Fruit fly (Drosophila melanogaster): Measurements from ENCODE around the gene CG14540.

The CG14540 gene

DNA sequence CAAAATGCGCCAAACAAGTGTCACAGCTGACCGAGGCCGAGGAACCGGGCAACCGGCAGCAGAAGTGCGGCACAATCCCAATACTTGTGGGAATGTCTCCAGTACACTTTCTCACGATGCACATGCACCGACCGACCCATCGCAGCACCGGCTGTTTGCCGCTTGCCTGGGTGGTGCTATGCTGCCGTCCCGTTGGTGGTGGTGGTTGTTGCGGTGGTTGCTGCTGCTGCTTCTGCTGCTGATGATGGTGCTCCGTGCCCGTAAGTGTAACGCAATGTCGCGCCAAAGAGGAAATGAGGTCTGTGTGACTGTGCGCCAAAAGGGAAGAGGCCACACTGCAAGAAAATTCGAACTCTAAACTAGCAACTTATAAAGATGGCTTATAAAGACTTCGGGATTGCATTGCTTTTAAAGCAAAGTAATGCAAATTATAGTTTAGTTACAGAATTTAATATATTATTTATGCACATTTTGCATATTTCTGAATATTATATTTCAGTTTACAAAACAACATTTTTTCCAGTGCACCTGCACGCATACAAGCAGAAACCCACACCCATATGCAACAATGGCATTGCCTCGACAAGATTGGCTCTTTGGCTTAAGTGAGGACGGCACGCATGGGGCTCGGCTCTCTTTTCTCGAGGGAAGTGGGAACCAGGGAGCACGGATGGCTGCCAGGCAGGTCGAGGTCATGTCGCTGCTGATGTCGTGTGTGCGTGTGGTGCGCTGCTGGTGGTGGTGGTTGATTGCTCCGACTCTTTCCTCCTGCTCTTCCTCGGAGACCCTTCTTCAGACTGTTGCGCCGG lies 37.3 kb downstream of the CG14540 start, which contains the start of gene CG43116 (continued):
- peak in 1 of 2 experiments; percentile 38 for TF ChIP-seq crp (GFP tag; optimal IDR thresholded peaks at IDR 0.05)
- TF ChIP-seq MESR4 (GFP tag; optimal IDR thresholded peaks at IDR 0.05), result peak; percentile 27
- TF ChIP-seq jigr1 (GFP tag; IDR thresholded peaks at IDR 0.05), result 0 out of 3 replicates have a peak, but pooled peaks have one; percentile 14
- no peak for TF ChIP-seq CG7928 (GFP tag; optimal IDR thresholded peaks at IDR 0.05)
- peak; percentile 83 for TF ChIP-seq otp (GFP tag; IDR thresholded peaks at IDR 0.05)
- TF ChIP-seq eve (GFP tag; optimal IDR thresholded peaks at IDR 0.05), result no peak
- TF ChIP-seq cato (GFP tag; optimal IDR thresholded peaks at IDR 0.05; ENCODE audit: borderline replicate concordance), result peak; percentile 81
- no peak for TF ChIP-seq CG14860 (GFP tag; IDR thresholded peaks at IDR 0.05; ENCODE audit: partially characterized antibody)
- TF ChIP-seq CG18619 (GFP tag; optimal IDR thresholded peaks at IDR 0.05), result peak; percentile 68
- no peak for TF ChIP-seq CG5180 (GFP tag; optimal IDR thresholded peaks at IDR 0.05)
- TF ChIP-seq Dp (GFP tag; optimal IDR thresholded peaks at IDR 0.05), result no peak
- peak; percentile 91 for TF ChIP-seq kah (GFP tag; optimal IDR thresholded peaks at IDR 0.05)
- no peak for TF ChIP-seq CG9932 (GFP tag; IDR thresholded peaks at IDR 0.05)
- peak; percentile 80 for TF ChIP-seq stwl (tag; optimal IDR thresholded peaks at IDR 0.05)
- peak; percentile 97 for TF ChIP-seq CG14710 (tag; optimal IDR thresholded peaks at IDR 0.05)
- TF ChIP-seq CG30403 (GFP tag; optimal IDR thresholded peaks at IDR 0.05), result peak; percentile 83
- TF ChIP-seq Ravus (GFP tag; IDR thresholded peaks at IDR 0.05), result peak; percentile 32; the same call in 1 of the 2 replicates
- TF ChIP-seq h (optimal IDR thresholded peaks at IDR 0.05), result no peak
- TF ChIP-seq CG13894 (tag; optimal IDR thresholded peaks at IDR 0.05), result no peak
- no peak for TF ChIP-seq CG10431 (GFP tag; optimal IDR thresholded peaks at IDR 0.05)
- peak; percentile 93 for TF ChIP-seq CG8290 (GFP tag; optimal IDR thresholded peaks at IDR 0.05)
- TF ChIP-seq CG8290 (tag; optimal IDR thresholded peaks at IDR 0.05), result peak in 1 of 2 experiments; percentile 82
- peak; percentile 77 for TF ChIP-seq gt (GFP tag; IDR thresholded peaks at IDR 0.05)
- TF ChIP-seq CG17612 (GFP tag; IDR thresholded peaks at IDR 0.05), result no peak
- TF ChIP-seq amos (GFP tag; IDR thresholded peaks at IDR 0.05; ENCODE audit: partially characterized antibody), result no peak
- TF ChIP-seq CG3281 (GFP tag; optimal IDR thresholded peaks at IDR 0.05), result no peak
- no peak for TF ChIP-seq Lpt (GFP tag; optimal IDR thresholded peaks at IDR 0.05)
- TF ChIP-seq sim (GFP tag; IDR thresholded peaks at IDR 0.05), result peak; percentile 85
- TF ChIP-seq HLH4C (GFP tag; IDR thresholded peaks at IDR 0.05; ENCODE audit: partially characterized antibody), result 0 out of 3 replicates have a peak, but pooled peaks have one; percentile 19
- TF ChIP-seq eyg (GFP tag; optimal IDR thresholded peaks at IDR 0.05), result no peak
- peak; percentile 24 for TF ChIP-seq Bteb2 (GFP tag; optimal IDR thresholded peaks at IDR 0.05)
- TF ChIP-seq CG4707 (GFP tag; optimal IDR thresholded peaks at IDR 0.05), result peak; percentile 49
- TF ChIP-seq CG6272 (GFP tag; IDR thresholded peaks at IDR 0.05), result peak; percentile 42; the same call in 1 of the 2 replicates
- TF ChIP-seq dm (GFP tag; optimal IDR thresholded peaks at IDR 0.05), result peak; percentile 51
- no peak for TF ChIP-seq pfk (GFP tag; optimal IDR thresholded peaks at IDR 0.05)
- no peak for TF ChIP-seq Poxn (GFP tag; IDR thresholded peaks at IDR 0.05)
- TF ChIP-seq usp (GFP tag; optimal IDR thresholded peaks at IDR 0.05), result no peak
- TF ChIP-seq Chrac-16 (GFP tag; optimal IDR thresholded peaks at IDR 0.05), result peak; percentile 94
- peak; percentile 79 for TF ChIP-seq CG12236 (GFP tag; optimal IDR thresholded peaks at IDR 0.05)
- TF ChIP-seq esg (GFP tag; conservative IDR thresholded peaks at IDR 0.05), result peak; percentile 68
- peak; percentile 29 for TF ChIP-seq Jarid2 (GFP tag; optimal IDR thresholded peaks at IDR 0.05)
- TF ChIP-seq CG7786 (GFP tag; optimal IDR thresholded peaks at IDR 0.05), result peak; percentile 40
- TF ChIP-seq fu2 (GFP tag; optimal IDR thresholded peaks at IDR 0.05), result no peak
- TF ChIP-seq bab2 (GFP tag; optimal IDR thresholded peaks at IDR 0.05), result peak; percentile 60
- TF ChIP-seq CG11456 (GFP tag; IDR thresholded peaks at IDR 0.05), result peak; percentile 57; the same call in 1 of the 3 replicates
- no peak for TF ChIP-seq CG9797 (GFP tag; optimal IDR thresholded peaks at IDR 0.05)
